Fruit fly (Drosophila melanogaster) whole organism, embryonic: Measurements from ENCODE around the gene CG10063.

Experiments
- Aef1 ChIP-seq: fragments of 200-800 bp; sonication (Bioruptor generic); IDR thresholded peaks from 3 replicates; pipeline ENCODE4 v1.3.6; 2022; ENCODE audit warnings: missing biosample characterization, missing genetic modification characterization
- Atf3 ChIP-seq: fragments of 200-800 bp; sonication (Bioruptor generic); optimal IDR thresholded peaks from 3 replicates; lab custom pipeline; 2016; ENCODE audit warnings: missing biosample characterization, missing genetic modification characterization
- B-H1 ChIP-seq: fragments of 200-800 bp; sonication (Bioruptor generic); IDR thresholded peaks from 3 replicates; pipeline ENCODE4 v1.3.6; 2022; ENCODE audit warnings: missing biosample characterization, missing genetic modification characterization
- B-H2 ChIP-seq: fragments of 200-800 bp; sonication (Bioruptor generic); optimal IDR thresholded peaks from 2 replicates; lab custom pipeline; 2018; ENCODE audit warnings: missing biosample characterization, mild to moderate bottlenecking, missing genetic modification characterization
- CG1024 ChIP-seq: fragments of 200-800 bp; sonication (Bioruptor generic); IDR thresholded peaks from 2 replicates; pipeline ENCODE4 v1.3.6; 2022; ENCODE audit warnings: missing biosample characterization, missing genetic modification characterization
- CG10267 ChIP-seq: fragments of 200-800 bp; sonication (Bioruptor generic); optimal IDR thresholded peaks from 2 replicates; lab custom pipeline; 2018; ENCODE audit warnings: missing biosample characterization, mild to moderate bottlenecking, missing genetic modification characterization, moderate library complexity
- CG11504 ChIP-seq: fragments of 200-800 bp; sonication (Bioruptor generic); optimal IDR thresholded peaks from 3 replicates; lab custom pipeline; 2019; ENCODE audit warnings: missing biosample characterization, mild to moderate bottlenecking, missing genetic modification characterization, moderate library complexity
- CG12071 ChIP-seq: fragments of 200-800 bp; sonication (Bioruptor generic); optimal IDR thresholded peaks from 3 replicates; lab custom pipeline; 2018; ENCODE audit warnings: missing biosample characterization, mild to moderate bottlenecking, missing genetic modification characterization
- CG12391 ChIP-seq: fragments of 200-800 bp; sonication (Bioruptor generic); optimal IDR thresholded peaks from 3 replicates; lab custom pipeline; 2018; ENCODE audit warnings: missing biosample characterization, mild to moderate bottlenecking, missing genetic modification characterization, moderate library complexity
- CG13123 ChIP-seq: fragments of 200-800 bp; sonication (Bioruptor generic); optimal IDR thresholded peaks from 2 replicates; lab custom pipeline; 2016; ENCODE audit warnings: missing biosample characterization, missing genetic modification characterization
- CG13624 ChIP-seq: fragments of 200-800 bp; sonication (Bioruptor generic); optimal IDR thresholded peaks from 2 replicates; lab custom pipeline; 2016; ENCODE audit warnings: missing biosample characterization, missing genetic modification characterization
- CG14860 ChIP-seq: fragments of 200-800 bp; sonication (Bioruptor generic); IDR thresholded peaks from 3 replicates; pipeline ENCODE4 v1.3.6; 2022; ENCODE audit warnings: missing biosample characterization, missing genetic modification characterization; ENCODE audit not compliant: partially characterized antibody
- CG15514 ChIP-seq: fragments of 200-800 bp; sonication (Bioruptor generic); optimal IDR thresholded peaks from 3 replicates; lab custom pipeline; 2017; ENCODE audit warnings: missing biosample characterization, missing genetic modification characterization, mild to moderate bottlenecking, moderate library complexity, missing genetic modification reagents
- CG16779 ChIP-seq: fragments of 200-800 bp; sonication (Bioruptor generic); IDR thresholded peaks from 2 replicates; pipeline ENCODE4 v1.3.6; 2022; ENCODE audit warnings: missing biosample characterization, missing genetic modification characterization
- CG16813 ChIP-seq: fragments of 200-800 bp; sonication (Bioruptor generic); IDR thresholded peaks from 3 replicates; pipeline ENCODE4 v1.3.6; 2022; ENCODE audit warnings: missing biosample characterization, missing genetic modification characterization; ENCODE audit not compliant: partially characterized antibody
- CG3407 ChIP-seq: fragments of 200-800 bp; sonication (Bioruptor generic); optimal IDR thresholded peaks from 2 replicates; lab custom pipeline; 2018; ENCODE audit warnings: missing biosample characterization, mild to moderate bottlenecking, missing genetic modification characterization
- CG34422 ChIP-seq: fragments of 200-800 bp; sonication (Bioruptor generic); IDR thresholded peaks from 3 replicates; pipeline ENCODE4 v1.3.6; 2022; ENCODE audit warnings: missing biosample characterization, missing genetic modification characterization
- CG4328 ChIP-seq: fragments of 200-800 bp; sonication (Bioruptor generic); optimal IDR thresholded peaks from 3 replicates; lab custom pipeline; 2017; ENCODE audit warnings: missing biosample characterization, missing genetic modification reagents, missing genetic modification characterization
- Chrac-16 ChIP-seq: fragments of 200-800 bp; sonication (Bioruptor generic); optimal IDR thresholded peaks from 3 replicates; lab custom pipeline; 2016; ENCODE audit warnings: missing biosample characterization, missing genetic modification characterization
- Dek ChIP-seq: fragments of 200-800 bp; sonication (Bioruptor generic); optimal IDR thresholded peaks from 3 replicates; lab custom pipeline; 2019; ENCODE audit warnings: missing biosample characterization, mild to moderate bottlenecking, missing genetic modification characterization, moderate library complexity
- Dll ChIP-seq: fragments of 200-800 bp; sonication (Bioruptor generic); IDR thresholded peaks from 4 replicates; pipeline ENCODE4 v1.3.6; 2022; ENCODE audit warnings: missing biosample characterization, missing genetic modification characterization; ENCODE audit not compliant: partially characterized antibody
- Drgx ChIP-seq: fragments of 200-800 bp; sonication (Bioruptor generic); IDR thresholded peaks from 2 replicates; pipeline ENCODE4 v1.3.6; 2022; ENCODE audit warnings: missing biosample characterization, missing genetic modification characterization
- HLH4C ChIP-seq: fragments of 200-800 bp; sonication (Bioruptor generic); IDR thresholded peaks from 3 replicates; pipeline ENCODE4 v1.3.6; 2022; ENCODE audit warnings: missing biosample characterization, missing genetic modification characterization; ENCODE audit not compliant: partially characterized antibody
- Hsf ChIP-seq: fragments of 200-800 bp; sonication (Bioruptor generic); optimal IDR thresholded peaks from 3 replicates; lab custom pipeline; 2016; ENCODE audit warnings: missing biosample characterization, missing genetic modification characterization
- Lim3 ChIP-seq: fragments of 200-800 bp; sonication (Bioruptor generic); IDR thresholded peaks from 2 replicates; pipeline ENCODE4 v1.3.6; 2022; ENCODE audit warnings: missing biosample characterization, missing genetic modification characterization
- Neu2 ChIP-seq: fragments of 200-800 bp; sonication (Bioruptor generic); optimal IDR thresholded peaks from 3 replicates; lab custom pipeline; 2016; ENCODE audit warnings: missing biosample characterization, missing genetic modification characterization, borderline replicate concordance
- Pdp1 ChIP-seq, 2 experiments: fragments of 200-800 bp; sonication (Bioruptor generic); optimal IDR thresholded peaks; 3 replicates each; lab custom pipeline; 2016; ENCODE audit warnings: missing biosample characterization in 2 of 2, missing genetic modification characterization in 2 of 2, mild to moderate bottlenecking in 1 of 2, moderate library complexity in 1 of 2
- Ravus ChIP-seq: fragments of 200-800 bp; sonication (Bioruptor generic); IDR thresholded peaks from 2 replicates; pipeline ENCODE4 v1.3.6; 2022; ENCODE audit warnings: missing biosample characterization, missing genetic modification characterization
- Sox102F ChIP-seq: fragments of 200-800 bp; sonication (Bioruptor generic); optimal IDR thresholded peaks from 2 replicates; lab custom pipeline; 2018; ENCODE audit warnings: missing biosample characterization, mild to moderate bottlenecking, missing genetic modification characterization, moderate library complexity
- al ChIP-seq: fragments of 200-800 bp; sonication (Bioruptor generic); IDR thresholded peaks from 2 replicates; pipeline ENCODE4 v1.3.6; 2022; ENCODE audit warnings: missing biosample characterization, missing genetic modification characterization
- amos ChIP-seq: fragments of 200-800 bp; sonication (Bioruptor generic); IDR thresholded peaks from 2 replicates; pipeline ENCODE4 v1.3.6; 2022; ENCODE audit warnings: missing biosample characterization, missing genetic modification characterization; ENCODE audit not compliant: partially characterized antibody
- ash1 ChIP-seq: fragments of 200-800 bp; sonication (Bioruptor generic); optimal IDR thresholded peaks from 2 replicates; lab custom pipeline; 2018; ENCODE audit warnings: missing biosample characterization, mild to moderate bottlenecking, missing genetic modification characterization
- br ChIP-seq: fragments of >200 bp; optimal IDR thresholded peaks from 2 replicates; lab custom pipeline; 2017
- cg ChIP-seq: fragments of 200-800 bp; sonication (Bioruptor generic); optimal IDR thresholded peaks from 3 replicates; lab custom pipeline; 2019; ENCODE audit warnings: missing biosample characterization, mild to moderate bottlenecking, missing genetic modification characterization, moderate library complexity
- chinmo ChIP-seq: fragments of 200-800 bp; sonication (Bioruptor generic); IDR thresholded peaks from 4 replicates; pipeline ENCODE4 v1.3.6; 2022; ENCODE audit warnings: missing biosample characterization, missing genetic modification characterization; ENCODE audit not compliant: partially characterized antibody
- corto ChIP-seq: fragments of 200-800 bp; sonication (Bioruptor generic); optimal IDR thresholded peaks from 2 replicates; lab custom pipeline; 2016; ENCODE audit warnings: missing biosample characterization, mild to moderate bottlenecking, missing genetic modification characterization, moderate library complexity
- danr ChIP-seq: fragments of 200-800 bp; sonication (Bioruptor generic); IDR thresholded peaks from 2 replicates; pipeline ENCODE4 v1.3.6; 2022; ENCODE audit warnings: missing biosample characterization, missing genetic modification characterization
- fd64A ChIP-seq: fragments of 200-800 bp; sonication (Bioruptor generic); optimal IDR thresholded peaks from 3 replicates; lab custom pipeline; 2018; ENCODE audit warnings: missing biosample characterization, mild to moderate bottlenecking, missing genetic modification characterization
- ftz-f1 ChIP-seq: fragments of 200-800 bp; sonication (Bioruptor generic); optimal IDR thresholded peaks from 2 replicates; lab custom pipeline; 2016; ENCODE audit warnings: missing biosample characterization, missing genetic modification characterization
- gro ChIP-seq: fragments of 200-800 bp; sonication (Bioruptor generic); optimal IDR thresholded peaks from 2 replicates; lab custom pipeline; 2016; ENCODE audit warnings: missing biosample characterization, missing genetic modification characterization
- jigr1 ChIP-seq: fragments of 200-800 bp; sonication (Bioruptor generic); IDR thresholded peaks from 3 replicates; pipeline ENCODE4 v1.3.6; 2022; ENCODE audit warnings: missing biosample characterization, missing genetic modification characterization
- kni ChIP-seq: fragments of 200-800 bp; sonication (Bioruptor generic); optimal IDR thresholded peaks from 3 replicates; lab custom pipeline; 2017; ENCODE audit warnings: mild to moderate bottlenecking, missing biosample characterization, missing genetic modification reagents, missing genetic modification characterization
- mam ChIP-seq: fragments of 200-800 bp; sonication (Bioruptor generic); optimal IDR thresholded peaks from 3 replicates; lab custom pipeline; 2016; ENCODE audit warnings: missing biosample characterization, missing genetic modification characterization
- p53 ChIP-seq: fragments of 200-800 bp; sonication (Bioruptor generic); optimal IDR thresholded peaks from 2 replicates; lab custom pipeline; 2016; ENCODE audit warnings: missing biosample characterization, missing genetic modification characterization
- peb ChIP-seq: fragments of 200-800 bp; sonication (Bioruptor generic); IDR thresholded peaks from 2 replicates; pipeline ENCODE4 v1.3.6; 2022; ENCODE audit warnings: missing biosample characterization, missing genetic modification characterization
- pfk ChIP-seq: fragments of 200-800 bp; sonication (Bioruptor generic); optimal IDR thresholded peaks from 2 replicates; lab custom pipeline; 2018; ENCODE audit warnings: missing biosample characterization, mild to moderate bottlenecking, missing genetic modification characterization, moderate library complexity
- phol ChIP-seq: fragments of 200-800 bp; sonication (Bioruptor generic); optimal IDR thresholded peaks from 3 replicates; lab custom pipeline; 2018; ENCODE audit warnings: missing biosample characterization, mild to moderate bottlenecking, missing genetic modification characterization, moderate library complexity
- ranshi ChIP-seq: fragments of 200-800 bp; sonication (Bioruptor generic); IDR thresholded peaks from 2 replicates; pipeline ENCODE4 v1.3.6; 2022; ENCODE audit warnings: missing biosample characterization, missing genetic modification characterization
- sens-2 ChIP-seq: fragments of 200-800 bp; sonication (Bioruptor generic); IDR thresholded peaks from 2 replicates; pipeline ENCODE4 v1.3.6; 2022; ENCODE audit warnings: missing biosample characterization, missing genetic modification characterization
- sima ChIP-seq: fragments of 200-800 bp; sonication (Bioruptor generic); optimal IDR thresholded peaks from 2 replicates; lab custom pipeline; 2016; ENCODE audit warnings: missing biosample characterization, missing genetic modification characterization
- toy ChIP-seq: fragments of 200-800 bp; sonication (Bioruptor generic); IDR thresholded peaks from 2 replicates; pipeline ENCODE4 v1.3.6; 2022; ENCODE audit warnings: missing biosample characterization, missing genetic modification characterization
- usp ChIP-seq: fragments of >200 bp; optimal IDR thresholded peaks from 2 replicates; lab custom pipeline; 2017; ENCODE audit warnings: missing biosample characterization, missing genetic modification characterization

Gene CG10063

dm6 chr3L:6981823-6982222 lies 9.6 kb upstream of the CG10063 start (continued):
- peak; percentile 43 for TF ChIP-seq Chrac-16
- TF ChIP-seq CG14860: no peak
- no peak for TF ChIP-seq fd64A (GFP tag; lab: Kevin White, UChicago)
- TF ChIP-seq jigr1: no peak
- TF ChIP-seq toy (GFP tag; lab: Robert Waterston, UW): no peak
- TF ChIP-seq HLH4C (GFP tag; lab: Robert Waterston, UW): no peak
- no peak for TF ChIP-seq usp (GFP tag; lab: Kevin White, UChicago)
- TF ChIP-seq danr (GFP tag; lab: Robert Waterston, UW): no peak
- TF ChIP-seq CG16813 (GFP tag; lab: Robert Waterston, UW): no peak
- no peak for TF ChIP-seq CG15514 (GFP tag; lab: Kevin White, UChicago)
- no peak for TF ChIP-seq CG3407 (GFP tag; lab: Kevin White, UChicago)
- TF ChIP-seq gro (GFP tag; lab: Kevin White, UChicago): no peak
- TF ChIP-seq Atf3 (GFP tag; lab: Kevin White, UChicago): no peak
- TF ChIP-seq Dll: no peak
- TF ChIP-seq cg: no peak
- peak; percentile 54 for TF ChIP-seq Sox102F (GFP tag; lab: Kevin White, UChicago)
- no peak for TF ChIP-seq al (GFP tag; lab: Robert Waterston, UW)
- TF ChIP-seq ranshi (GFP tag; lab: Robert Waterston, UW): no peak
- no peak for TF ChIP-seq chinmo (GFP tag; lab: Robert Waterston, UW)
- TF ChIP-seq Hsf (GFP tag; lab: Kevin White, UChicago): no peak
- no peak for TF ChIP-seq ftz-f1 (GFP tag; lab: Kevin White, UChicago)
- TF ChIP-seq CG34422 (GFP tag; lab: Robert Waterston, UW): no peak
- 0 out of 2 replicates have a peak, but pooled peaks have one; percentile 17 for TF ChIP-seq peb (GFP tag; lab: Robert Waterston, UW)
- TF ChIP-seq Aef1 (GFP tag; lab: Robert Waterston, UW): no peak
- no peak for TF ChIP-seq sens-2 (GFP tag; lab: Robert Waterston, UW)
- TF ChIP-seq CG12071 (GFP tag; lab: Kevin White, UChicago): no peak
- no peak for TF ChIP-seq Ravus (GFP tag; lab: Robert Waterston, UW)
- TF ChIP-seq CG10267 (tag; lab: Kevin White, UChicago): peak; percentile 55
- 0 out of 2 replicates have a peak, but pooled peaks have one; percentile 24 for TF ChIP-seq CG1024 (GFP tag; lab: Robert Waterston, UW)
- no peak for TF ChIP-seq CG13123 (GFP tag; lab: Kevin White, UChicago)
- TF ChIP-seq ash1 (GFP tag; lab: Kevin White, UChicago): no peak
- no peak for TF ChIP-seq B-H1
- TF ChIP-seq kni: no peak
- no peak for TF ChIP-seq amos (GFP tag; lab: Robert Waterston, UW)
- no peak for TF ChIP-seq CG4328 (GFP tag; lab: Kevin White, UChicago)
- no peak for TF ChIP-seq corto
- no peak for TF ChIP-seq CG13624 (GFP tag; lab: Kevin White, UChicago)
- TF ChIP-seq phol (tag; lab: Kevin White, UChicago): peak; percentile 66
- no peak for TF ChIP-seq sima
- no peak for TF ChIP-seq B-H2 (GFP tag; lab: Kevin White, UChicago)
- TF ChIP-seq CG16779 (GFP tag; lab: Robert Waterston, UW): no peak
- no peak for TF ChIP-seq Dek
- TF ChIP-seq br (lab: Kevin White, UChicago): no peak
- TF ChIP-seq pfk (GFP tag; lab: Kevin White, UChicago): no peak
- TF ChIP-seq Lim3 (GFP tag; lab: Robert Waterston, UW): no peak
- peak; percentile 49 for TF ChIP-seq CG11504 (tag; lab: Kevin White, UChicago)
- TF ChIP-seq Neu2: no peak
- no peak for TF ChIP-seq p53 (GFP tag; lab: Kevin White, UChicago)
- TF ChIP-seq Pdp1 (GFP tag; optimal IDR thresholded peaks at IDR 0.05; lab: Kevin White, UChicago): peak; percentile 3 to 36
- peak; percentile 72 for TF ChIP-seq CG12391 (tag; lab: Kevin White, UChicago)
- no peak for TF ChIP-seq mam (GFP tag; lab: Kevin White, UChicago)
- no peak for TF ChIP-seq Drgx (GFP tag; lab: Robert Waterston, UW)
